Worm (Caenorhabditis elegans) whole organism, L3 larva: ENCODE data around the gene F09E5.7.

Source experiments
- R02D3.7 ChIP-seq: fragments of 150-350 bp; optimal IDR thresholded peaks from 2 replicates; lab custom pipeline; 2014; ENCODE audit warnings: missing biosample characterization, missing genetic modification characterization
- ZK546.5 ChIP-seq: sonication (generic microtip); optimal IDR thresholded peaks from 2 replicates; lab custom pipeline; 2017; ENCODE audit warnings: missing biosample characterization, missing genetic modification characterization
- aly-2 ChIP-seq: fragments of 150-350 bp; optimal IDR thresholded peaks from 2 replicates; lab custom pipeline; 2014; ENCODE audit warnings: missing biosample characterization, missing genetic modification characterization
- ama-1 ChIP-seq: fragments of 150-350 bp; optimal IDR thresholded peaks from 2 replicates; lab custom pipeline; 2018
- ceh-16 ChIP-seq: sonication (generic microtip); optimal IDR thresholded peaks from 2 replicates; lab custom pipeline; 2017; ENCODE audit warnings: missing biosample characterization, missing genetic modification characterization
- ceh-28 ChIP-seq: fragments of 150-350 bp; optimal IDR thresholded peaks from 2 replicates; lab custom pipeline; 2014; ENCODE audit warnings: missing biosample characterization, missing genetic modification reagents, missing genetic modification characterization
- ceh-82 ChIP-seq: fragments of 150-350 bp; optimal IDR thresholded peaks from 2 replicates; lab custom pipeline; 2014; ENCODE audit warnings: missing biosample characterization, missing genetic modification characterization
- ceh-9 ChIP-seq: sonication (generic microtip); optimal IDR thresholded peaks from 2 replicates; lab custom pipeline; 2018; ENCODE audit warnings: missing biosample characterization, missing genetic modification characterization
- daf-12 ChIP-seq: fragments of 150-350 bp; optimal IDR thresholded peaks from 2 replicates; lab custom pipeline; 2014; ENCODE audit warnings: missing biosample characterization, missing genetic modification reagents, missing genetic modification characterization
- egl-27 ChIP-seq: sonication (generic microtip); optimal IDR thresholded peaks from 4 replicates; lab custom pipeline; 2017; ENCODE audit warnings: missing biosample characterization, missing genetic modification reagents, missing genetic modification characterization
- elt-1 ChIP-seq: fragments of 150-350 bp; optimal IDR thresholded peaks from 2 replicates; lab custom pipeline; 2014; ENCODE audit warnings: missing biosample characterization, missing genetic modification characterization
- elt-2 ChIP-seq: sonication (generic microtip); optimal IDR thresholded peaks from 2 replicates; lab custom pipeline; 2016; ENCODE audit warnings: missing genetic modification reagents, mild to moderate bottlenecking, missing genetic modification characterization, missing compliant biosample characterization
- elt-3 ChIP-seq, 3 experiments: fragments of 150-350 bp in 1 of 3; sonication (generic microtip) in 2 of 3; optimal IDR thresholded peaks; 2 replicates in 2 of 3; 4 replicates in 1 of 3; lab custom pipeline; 2014 to 2017; ENCODE audit warnings: missing biosample characterization in 3 of 3, missing genetic modification characterization in 3 of 3
- eor-1 ChIP-seq, 2 experiments: fragments of 150-350 bp; optimal IDR thresholded peaks; 2 replicates each; lab custom pipeline; 2014 to 2018; ENCODE audit warnings: missing biosample characterization in 2 of 2, missing genetic modification characterization in 2 of 2
- fkh-10 ChIP-seq: sonication (generic microtip); optimal IDR thresholded peaks from 2 replicates; lab custom pipeline; 2017; ENCODE audit warnings: missing biosample characterization, missing genetic modification reagents, missing genetic modification characterization
- fkh-2 ChIP-seq: fragments of 150-350 bp; optimal IDR thresholded peaks from 2 replicates; lab custom pipeline; 2014; ENCODE audit warnings: missing biosample characterization, missing genetic modification reagents, missing genetic modification characterization
- fos-1 ChIP-seq: fragments of 150-350 bp; optimal IDR thresholded peaks from 2 replicates; lab custom pipeline; 2014; ENCODE audit warnings: missing biosample characterization, missing genetic modification characterization
- hmg-11 ChIP-seq: sonication (generic microtip); optimal IDR thresholded peaks from 2 replicates; lab custom pipeline; 2016; ENCODE audit warnings: missing genetic modification characterization, missing compliant biosample characterization
- jun-1 ChIP-seq: fragments of 150-350 bp; optimal IDR thresholded peaks from 2 replicates; lab custom pipeline; 2014; ENCODE audit warnings: missing biosample characterization, missing genetic modification reagents, missing genetic modification characterization
- lin-15B ChIP-seq: fragments of 150-350 bp; optimal IDR thresholded peaks from 2 replicates; lab custom pipeline; 2014; ENCODE audit warnings: missing biosample characterization, missing genetic modification characterization
- lin-39 ChIP-seq: fragments of 150-350 bp; optimal IDR thresholded peaks from 2 replicates; lab custom pipeline; 2018; ENCODE audit warnings: missing biosample characterization, missing genetic modification reagents, missing genetic modification characterization
- lsy-12 ChIP-seq: sonication (generic microtip); optimal IDR thresholded peaks from 2 replicates; lab custom pipeline; 2016; ENCODE audit warnings: mild to moderate bottlenecking, missing genetic modification characterization, missing compliant biosample characterization
- mdl-1 ChIP-seq: fragments of 150-350 bp; optimal IDR thresholded peaks from 2 replicates; lab custom pipeline; 2014; ENCODE audit warnings: missing biosample characterization, missing genetic modification characterization
- mml-1 ChIP-seq: fragments of 150-350 bp; sonication (generic microtip); optimal IDR thresholded peaks from 3 replicates; lab custom pipeline; 2014; ENCODE audit warnings: missing biosample characterization, missing genetic modification characterization
- nfya-1 ChIP-seq: sonication (generic microtip); optimal IDR thresholded peaks from 2 replicates; lab custom pipeline; 2017; ENCODE audit warnings: missing genetic modification characterization, mild to moderate bottlenecking, missing compliant biosample characterization, antibody characterized with exemption, moderate library complexity; ENCODE audit not compliant: insufficient read depth
- nhr-11 ChIP-seq: fragments of 150-350 bp; optimal IDR thresholded peaks from 2 replicates; lab custom pipeline; 2014; ENCODE audit warnings: missing biosample characterization, missing genetic modification characterization
- nhr-12 ChIP-seq: fragments of 150-350 bp; optimal IDR thresholded peaks from 2 replicates; lab custom pipeline; 2014; ENCODE audit warnings: missing biosample characterization, missing genetic modification characterization
- nhr-23 ChIP-seq: fragments of 150-350 bp; optimal IDR thresholded peaks from 2 replicates; lab custom pipeline; 2014; ENCODE audit warnings: missing biosample characterization, missing genetic modification reagents, missing genetic modification characterization
- nhr-237 ChIP-seq: fragments of 150-350 bp; optimal IDR thresholded peaks from 2 replicates; lab custom pipeline; 2014; ENCODE audit warnings: missing biosample characterization, missing genetic modification characterization
- nhr-25 ChIP-seq: sonication (generic microtip); optimal IDR thresholded peaks from 2 replicates; lab custom pipeline; 2017; ENCODE audit warnings: missing biosample characterization, missing genetic modification characterization
- nhr-28 ChIP-seq: fragments of 150-350 bp; optimal IDR thresholded peaks from 2 replicates; lab custom pipeline; 2014; ENCODE audit warnings: missing biosample characterization, missing genetic modification characterization
- nhr-43 ChIP-seq: sonication (generic microtip); optimal IDR thresholded peaks from 2 replicates; lab custom pipeline; 2016; ENCODE audit warnings: mild to moderate bottlenecking, missing genetic modification characterization, missing compliant biosample characterization; ENCODE audit not compliant: poor library complexity, severe bottlenecking
- nhr-67 ChIP-seq: fragments of 150-350 bp; optimal IDR thresholded peaks from 2 replicates; lab custom pipeline; 2014; ENCODE audit warnings: missing biosample characterization, missing genetic modification characterization
- nhr-76 ChIP-seq: fragments of 150-350 bp; sonication (generic microtip); optimal IDR thresholded peaks from 5 replicates; lab custom pipeline; 2014; ENCODE audit warnings: missing biosample characterization, missing genetic modification characterization
- nhr-77 ChIP-seq: fragments of 150-350 bp; optimal IDR thresholded peaks from 2 replicates; lab custom pipeline; 2014; ENCODE audit warnings: missing biosample characterization, missing genetic modification characterization
- pha-4 ChIP-seq: fragments of 150-350 bp; optimal IDR thresholded peaks from 2 replicates; lab custom pipeline; 2014; ENCODE audit warnings: missing biosample characterization, missing genetic modification reagents, missing genetic modification characterization
- pqm-1 ChIP-seq: fragments of 150-350 bp; optimal IDR thresholded peaks from 2 replicates; lab custom pipeline; 2017; ENCODE audit warnings: missing biosample characterization, missing genetic modification characterization, inconsistent platforms
- sea-2 ChIP-seq: fragments of 150-350 bp; sonication (generic microtip); optimal IDR thresholded peaks from 4 replicates; lab custom pipeline; 2014; ENCODE audit warnings: missing biosample characterization, missing genetic modification reagents, missing genetic modification characterization
- skn-1 ChIP-seq: fragments of 150-350 bp; optimal IDR thresholded peaks from 2 replicates; lab custom pipeline; 2014; ENCODE audit warnings: missing biosample characterization, missing genetic modification characterization
- snpc-4 ChIP-seq: fragments of 150-350 bp; optimal IDR thresholded peaks from 2 replicates; lab custom pipeline; 2014; ENCODE audit warnings: missing biosample characterization, missing genetic modification characterization
- tbx-2 ChIP-seq: sonication (generic microtip); optimal IDR thresholded peaks from 2 replicates; lab custom pipeline; 2016; ENCODE audit warnings: mild to moderate bottlenecking, missing genetic modification characterization, missing compliant biosample characterization
- unc-39 ChIP-seq: sonication (generic microtip); optimal IDR thresholded peaks from 4 replicates; lab custom pipeline; 2017; ENCODE audit warnings: missing biosample characterization, missing genetic modification characterization
- zag-1 ChIP-seq: fragments of 150-350 bp; optimal IDR thresholded peaks from 2 replicates; lab custom pipeline; 2014; ENCODE audit warnings: missing biosample characterization, missing genetic modification characterization
- ztf-11 ChIP-seq: fragments of 150-350 bp; optimal IDR thresholded peaks from 2 replicates; lab custom pipeline; 2014; ENCODE audit warnings: missing biosample characterization, missing genetic modification characterization
- ztf-4 ChIP-seq: fragments of 150-350 bp; optimal IDR thresholded peaks from 2 replicates; lab custom pipeline; 2014; ENCODE audit warnings: missing biosample characterization, missing genetic modification characterization

Gene F09E5.7

ce11 chrII:5322732-5323326 lies 29.1 kb upstream of the F09E5.7 start, which contains the start of gene vhp-1:
Gene vhp-1, plus strand, starts transcription at chrII:5323276.
- TF ChIP-seq pha-4 (tag; lab: Kevin White, UChicago) = peak; percentile 61
- peak; percentile 16 for TF ChIP-seq nhr-23 (tag; lab: Kevin White, UChicago)
- no peak for TF ChIP-seq nhr-67
- no peak for TF ChIP-seq elt-3 (tag; optimal IDR thresholded peaks at IDR 0.05; lab: Kevin White, UChicago)

ce11 chrII:5323773-5324172 lies 28.1 kb upstream of the F09E5.7 start:
- peak; percentile 88 for TF ChIP-seq pha-4 (tag; lab: Kevin White, UChicago)
- peak; percentile 100 for TF ChIP-seq elt-2 (tag; lab: Kevin White, UChicago)
- peak; percentile 83 for TF ChIP-seq jun-1 (tag; lab: Kevin White, UChicago)
- peak; percentile 99 for TF ChIP-seq pqm-1 (tag; lab: Kevin White, UChicago)
- TF ChIP-seq tbx-2 = no peak

- TF ChIP-seq sea-2 (GFP tag; lab: Kevin White, UChicago) (no peak), pqm-1 (tag; lab: Kevin White, UChicago) (no peak), pha-4 (tag; lab: Kevin White, UChicago) (peak; percentile 5), ztf-11 (tag; lab: Kevin White, UChicago) (no peak), nhr-25 (no peak), elt-1 (tag; lab: Kevin White, UChicago) (peak; percentile 15), unc-39 (tag; lab: Kevin White, UChicago) (no peak), jun-1 (tag; lab: Kevin White, UChicago) (no peak)
These were observed 27.2 kb upstream of the F09E5.7 start for ce11 chrII:5324653-5325052.

- peak; percentile 62 for TF ChIP-seq jun-1 (tag; lab: Kevin White, UChicago)
- TF ChIP-seq skn-1 (tag; lab: Kevin White, UChicago) = peak; percentile 76
- TF ChIP-seq aly-2 (tag; lab: Kevin White, UChicago) = no peak
- no peak for TF ChIP-seq nhr-76 (tag; lab: Kevin White, UChicago)
- TF ChIP-seq nfya-1 (tag; lab: Kevin White, UChicago) = peak; percentile 83
- TF ChIP-seq mdl-1 (tag; lab: Kevin White, UChicago) = peak; percentile 34
- TF ChIP-seq ZK546.5 = no peak
- TF ChIP-seq daf-12 (tag; lab: Kevin White, UChicago) = no peak
- TF ChIP-seq elt-1 (tag; lab: Kevin White, UChicago) = peak; percentile 5
- no peak for TF ChIP-seq ceh-9 (tag; lab: Kevin White, UChicago)
- peak; percentile 13 for TF ChIP-seq pqm-1 (tag; lab: Kevin White, UChicago)
- TF ChIP-seq lin-15B (tag; lab: Kevin White, UChicago) = no peak
- TF ChIP-seq ceh-82 (tag; lab: Kevin White, UChicago) = no peak
- TF ChIP-seq lsy-12 (tag; lab: Kevin White, UChicago) = no peak
- TF ChIP-seq elt-3 (tag; optimal IDR thresholded peaks at IDR 0.05; lab: Kevin White, UChicago) = no peak
- TF ChIP-seq tbx-2 = no peak
- TF ChIP-seq nhr-11 (tag; lab: Kevin White, UChicago) = peak; percentile 23
- TF ChIP-seq fkh-10 (GFP tag; lab: Kevin White, UChicago) = peak; percentile 78
- TF ChIP-seq pha-4 (tag; lab: Kevin White, UChicago) = peak; percentile 87
- TF ChIP-seq fos-1 (tag; lab: Kevin White, UChicago) = no peak
- no peak for TF ChIP-seq ama-1 (lab: Kevin White, UChicago)
- TF ChIP-seq nhr-23 (tag; lab: Kevin White, UChicago) = no peak
- TF ChIP-seq unc-39 (tag; lab: Kevin White, UChicago) = no peak
- peak; percentile 44 for TF ChIP-seq elt-2 (tag; lab: Kevin White, UChicago)
- no peak for TF ChIP-seq nhr-43 (tag; lab: Kevin White, UChicago)
- no peak for TF ChIP-seq ztf-11 (tag; lab: Kevin White, UChicago)
- TF ChIP-seq ceh-28 = peak; percentile 57
- TF ChIP-seq lin-39 (tag; lab: Kevin White, UChicago) = peak; percentile 80
- no peak for TF ChIP-seq nhr-12 (tag; lab: Kevin White, UChicago)
- no peak for TF ChIP-seq mml-1 (tag; lab: Kevin White, UChicago)
- TF ChIP-seq ztf-4 (tag; lab: Kevin White, UChicago) = no peak
- no peak for TF ChIP-seq nhr-28 (tag; lab: Kevin White, UChicago)
- TF ChIP-seq eor-1 (tag; optimal IDR thresholded peaks at IDR 0.05; lab: Kevin White, UChicago) = no peak
- no peak for TF ChIP-seq fkh-2 (tag; lab: Kevin White, UChicago)
- TF ChIP-seq nhr-237 (tag; lab: Kevin White, UChicago) = no peak
- no peak for TF ChIP-seq R02D3.7 (tag; lab: Kevin White, UChicago)
- no peak for TF ChIP-seq nhr-77 (tag; lab: Kevin White, UChicago)
- no peak for TF ChIP-seq zag-1
- peak; percentile 64 for TF ChIP-seq hmg-11 (tag; lab: Kevin White, UChicago)
- peak; percentile 16 for TF ChIP-seq snpc-4 (tag; lab: Kevin White, UChicago)
- TF ChIP-seq nhr-25 = no peak
- TF ChIP-seq egl-27 (tag; lab: Kevin White, UChicago) = no peak
- no peak for TF ChIP-seq ceh-16 (tag; lab: Kevin White, UChicago)
These were observed 25.8 kb upstream of the F09E5.7 start for ce11 chrII:5326024-5326627.
